Fruit fly (Drosophila melanogaster) whole organism, embryonic: Measurements from ENCODE around the gene CG42819.
A peak's percentile ranks its signal among the peaks of the same experiment; 100 is the strongest.

Experiments
- Abd-B ChIP-seq: fragments of 200-800 bp; sonication (Bioruptor generic); optimal IDR thresholded peaks from 2 replicates; lab custom pipeline; 2018; ENCODE audit warnings: missing biosample characterization, mild to moderate bottlenecking, missing genetic modification characterization, moderate library complexity
- Ada2b ChIP-seq: fragments of 200-800 bp; sonication (Bioruptor generic); IDR thresholded peaks from 2 replicates; pipeline ENCODE4 v1.3.6; 2022; ENCODE audit warnings: missing biosample characterization, missing genetic modification characterization
- CG10654 ChIP-seq: fragments of 200-800 bp; sonication (Bioruptor generic); optimal IDR thresholded peaks from 2 replicates; lab custom pipeline; 2016; ENCODE audit warnings: missing biosample characterization, missing genetic modification characterization
- CG10959 ChIP-seq: fragments of 200-800 bp; sonication (Bioruptor generic); IDR thresholded peaks from 2 replicates; pipeline ENCODE4 v1.3.6; 2022; ENCODE audit warnings: missing biosample characterization, missing genetic modification characterization
- CG11085 ChIP-seq: fragments of 200-800 bp; sonication (Bioruptor generic); IDR thresholded peaks from 2 replicates; pipeline ENCODE4 v1.3.6; 2022; ENCODE audit warnings: missing biosample characterization, missing genetic modification characterization
- CG11398 ChIP-seq: fragments of 200-800 bp; sonication (Bioruptor generic); optimal IDR thresholded peaks from 2 replicates; lab custom pipeline; 2016; ENCODE audit warnings: missing biosample characterization, missing genetic modification characterization
- CG11456 ChIP-seq: fragments of 200-800 bp; sonication (Bioruptor generic); IDR thresholded peaks from 3 replicates; pipeline ENCODE4 v1.3.6; 2022; ENCODE audit warnings: missing biosample characterization, missing genetic modification characterization
- CG13775 ChIP-seq: fragments of 200-800 bp; sonication (Bioruptor generic); optimal IDR thresholded peaks from 3 replicates; lab custom pipeline; 2017; ENCODE audit warnings: missing biosample characterization, mild to moderate bottlenecking, missing genetic modification characterization
- CG14667 ChIP-seq: fragments of 200-800 bp; sonication (Bioruptor generic); IDR thresholded peaks from 2 replicates; pipeline ENCODE4 v1.3.6; 2022; ENCODE audit warnings: missing biosample characterization, missing genetic modification characterization
- CG15514 ChIP-seq: fragments of 200-800 bp; sonication (Bioruptor generic); optimal IDR thresholded peaks from 3 replicates; lab custom pipeline; 2017; ENCODE audit warnings: missing biosample characterization, missing genetic modification characterization, mild to moderate bottlenecking, moderate library complexity, missing genetic modification reagents
- CG16779 ChIP-seq: fragments of 200-800 bp; sonication (Bioruptor generic); IDR thresholded peaks from 2 replicates; pipeline ENCODE4 v1.3.6; 2022; ENCODE audit warnings: missing biosample characterization, missing genetic modification characterization
- CG17359 ChIP-seq: fragments of 200-800 bp; sonication (Bioruptor generic); optimal IDR thresholded peaks from 3 replicates; lab custom pipeline; 2018; ENCODE audit warnings: missing biosample characterization, mild to moderate bottlenecking, missing genetic modification characterization, moderate library complexity
- CG17829 ChIP-seq: fragments of 200-800 bp; optimal IDR thresholded peaks from 2 replicates; lab custom pipeline; 2019; ENCODE audit warnings: missing biosample characterization, mild to moderate bottlenecking, missing genetic modification characterization, moderate library complexity
- CG17912 ChIP-seq: fragments of 200-800 bp; sonication (Bioruptor generic); optimal IDR thresholded peaks from 2 replicates; lab custom pipeline; 2018; ENCODE audit warnings: missing biosample characterization, mild to moderate bottlenecking, missing genetic modification characterization
- CG2120 ChIP-seq: fragments of 200-800 bp; sonication (Bioruptor generic); optimal IDR thresholded peaks from 3 replicates; lab custom pipeline; 2016; ENCODE audit warnings: missing biosample characterization, missing genetic modification characterization
- CG2712 ChIP-seq: fragments of 200-800 bp; optimal IDR thresholded peaks from 3 replicates; lab custom pipeline; 2019; ENCODE audit warnings: missing biosample characterization, mild to moderate bottlenecking, missing genetic modification characterization, moderate library complexity
- CG32767 ChIP-seq: fragments of 200-800 bp; sonication (Bioruptor generic); IDR thresholded peaks from 2 replicates; pipeline ENCODE4 v1.3.6; 2022; ENCODE audit warnings: missing biosample characterization, missing genetic modification characterization
- CG3847 ChIP-seq: fragments of 200-800 bp; sonication (Bioruptor generic); IDR thresholded peaks from 2 replicates; pipeline ENCODE4 v1.3.6; 2022; ENCODE audit warnings: missing biosample characterization, missing genetic modification characterization
- CG4282 ChIP-seq: fragments of 200-800 bp; sonication (Bioruptor generic); optimal IDR thresholded peaks from 2 replicates; lab custom pipeline; 2016; ENCODE audit warnings: missing biosample characterization, missing genetic modification characterization
- CG43689 ChIP-seq: fragments of 200-800 bp; sonication (Bioruptor generic); IDR thresholded peaks from 2 replicates; pipeline ENCODE4 v1.3.6; 2022; ENCODE audit warnings: missing biosample characterization, missing genetic modification characterization
- CG7745 ChIP-seq: fragments of 200-800 bp; sonication (Bioruptor generic); optimal IDR thresholded peaks from 2 replicates; lab custom pipeline; 2018; ENCODE audit warnings: missing biosample characterization, mild to moderate bottlenecking, missing genetic modification characterization, moderate library complexity
- CG8359 ChIP-seq: fragments of 200-800 bp; sonication (Bioruptor generic); optimal IDR thresholded peaks from 2 replicates; lab custom pipeline; 2017; ENCODE audit warnings: missing biosample characterization, mild to moderate bottlenecking, missing genetic modification characterization, borderline replicate concordance
- CG9215 ChIP-seq: fragments of 200-800 bp; sonication (Bioruptor generic); IDR thresholded peaks from 2 replicates; pipeline ENCODE4 v1.3.6; 2022; ENCODE audit warnings: missing biosample characterization, missing genetic modification characterization
- CG9609 ChIP-seq: fragments of 200-800 bp; sonication (Bioruptor generic); optimal IDR thresholded peaks from 3 replicates; lab custom pipeline; 2016; ENCODE audit warnings: missing biosample characterization, missing genetic modification characterization
- CHES-1-like ChIP-seq: fragments of 200-800 bp; sonication (Bioruptor generic); optimal IDR thresholded peaks from 2 replicates; lab custom pipeline; 2016; ENCODE audit warnings: missing biosample characterization, missing genetic modification characterization
- Deaf1 ChIP-seq: fragments of 200-800 bp; optimal IDR thresholded peaks from 3 replicates; lab custom pipeline; 2019; ENCODE audit warnings: missing biosample characterization, mild to moderate bottlenecking, missing genetic modification characterization, moderate library complexity
- Doc2 ChIP-seq: fragments of 200-800 bp; sonication (Bioruptor generic); IDR thresholded peaks from 2 replicates; pipeline ENCODE4 v1.3.6; 2022; ENCODE audit warnings: missing biosample characterization, missing genetic modification characterization
- Doc3 ChIP-seq: fragments of 200-800 bp; sonication (Bioruptor generic); IDR thresholded peaks from 3 replicates; pipeline ENCODE4 v1.3.6; 2022; ENCODE audit warnings: missing biosample characterization, missing genetic modification characterization; ENCODE audit not compliant: partially characterized antibody
- E2f2 ChIP-seq: fragments of 200-800 bp; sonication (Bioruptor generic); IDR thresholded peaks from 2 replicates; pipeline ENCODE4 v1.3.6; 2022; ENCODE audit warnings: missing biosample characterization, missing genetic modification characterization
- Gug ChIP-seq: fragments of 200-800 bp; sonication (Bioruptor generic); IDR thresholded peaks from 4 replicates; pipeline ENCODE4 v1.3.6; 2022; ENCODE audit warnings: missing biosample characterization, missing genetic modification characterization
- NK7.1 ChIP-seq: fragments of 200-800 bp; sonication (Bioruptor generic); optimal IDR thresholded peaks from 3 replicates; lab custom pipeline; 2016; ENCODE audit warnings: missing biosample characterization, missing genetic modification characterization
- Spps ChIP-seq: fragments of 200-800 bp; sonication (Bioruptor generic); optimal IDR thresholded peaks from 2 replicates; lab custom pipeline; 2018; ENCODE audit warnings: missing biosample characterization, mild to moderate bottlenecking, missing genetic modification characterization
- Ssrp ChIP-seq: fragments of 200-800 bp; sonication (Bioruptor generic); optimal IDR thresholded peaks from 2 replicates; lab custom pipeline; 2018; ENCODE audit warnings: missing biosample characterization, mild to moderate bottlenecking, missing genetic modification characterization, moderate library complexity
- amos ChIP-seq: fragments of 200-800 bp; sonication (Bioruptor generic); IDR thresholded peaks from 2 replicates; pipeline ENCODE4 v1.3.6; 2022; ENCODE audit warnings: missing biosample characterization, missing genetic modification characterization; ENCODE audit not compliant: partially characterized antibody
- ato ChIP-seq: fragments of 200-800 bp; sonication (Bioruptor generic); IDR thresholded peaks from 2 replicates; pipeline ENCODE4 v1.3.6; 2022; ENCODE audit warnings: missing biosample characterization, missing genetic modification characterization; ENCODE audit not compliant: partially characterized antibody
- dmrt11E ChIP-seq: fragments of 200-800 bp; sonication (Bioruptor generic); optimal IDR thresholded peaks from 3 replicates; lab custom pipeline; 2018; ENCODE audit warnings: missing biosample characterization, mild to moderate bottlenecking, missing genetic modification characterization, moderate library complexity
- eyg ChIP-seq: fragments of 200-800 bp; sonication (Bioruptor generic); optimal IDR thresholded peaks from 3 replicates; lab custom pipeline; 2016; ENCODE audit warnings: missing biosample characterization, missing genetic modification characterization
- fd102C ChIP-seq: fragments of 200-800 bp; sonication (Bioruptor generic); optimal IDR thresholded peaks from 2 replicates; lab custom pipeline; 2018; ENCODE audit warnings: missing biosample characterization, mild to moderate bottlenecking, missing genetic modification characterization, moderate library complexity
- fu2 ChIP-seq: fragments of 200-800 bp; sonication (Bioruptor generic); optimal IDR thresholded peaks from 2 replicates; lab custom pipeline; 2016; ENCODE audit warnings: missing biosample characterization, missing genetic modification characterization
- gcm2 ChIP-seq: fragments of 200-800 bp; sonication (Bioruptor generic); optimal IDR thresholded peaks from 2 replicates; lab custom pipeline; 2016; ENCODE audit warnings: missing biosample characterization, missing genetic modification characterization
- grn ChIP-seq: fragments of 200-800 bp; sonication (Bioruptor generic); optimal IDR thresholded peaks from 3 replicates; lab custom pipeline; 2017; ENCODE audit warnings: missing biosample characterization, missing genetic modification characterization
- hb ChIP-seq: fragments of 200-800 bp; sonication (Bioruptor generic); IDR thresholded peaks from 3 replicates; pipeline ENCODE4 v1.3.6; 2022; ENCODE audit warnings: missing biosample characterization, missing genetic modification characterization; ENCODE audit not compliant: partially characterized antibody
- inv ChIP-seq: fragments of 200-800 bp; sonication (Bioruptor generic); IDR thresholded peaks from 2 replicates; pipeline ENCODE4 v1.3.6; 2022; ENCODE audit warnings: missing biosample characterization, missing genetic modification characterization; ENCODE audit not compliant: partially characterized antibody
- pros ChIP-seq: fragments of 200-800 bp; sonication (Bioruptor generic); optimal IDR thresholded peaks from 3 replicates; lab custom pipeline; 2019; ENCODE audit warnings: missing biosample characterization, mild to moderate bottlenecking, missing genetic modification characterization, moderate library complexity
- ranshi ChIP-seq: fragments of 200-800 bp; sonication (Bioruptor generic); IDR thresholded peaks from 2 replicates; pipeline ENCODE4 v1.3.6; 2022; ENCODE audit warnings: missing biosample characterization, missing genetic modification characterization
- ro ChIP-seq: fragments of 200-800 bp; sonication (Bioruptor generic); IDR thresholded peaks from 2 replicates; pipeline ENCODE4 v1.3.6; 2022; ENCODE audit warnings: missing biosample characterization, missing genetic modification characterization
- sc ChIP-seq, 3 experiments: fragments of >200 bp in 2 of 3; fragments of 200-800 bp in 1 of 3; sonication (Bioruptor generic) in 1 of 3; optimal IDR thresholded peaks; 2 replicates in 2 of 3; 3 replicates in 1 of 3; lab custom pipeline; 2017; ENCODE audit warnings: mild to moderate bottlenecking in 1 of 3, missing biosample characterization in 1 of 3, missing genetic modification characterization in 1 of 3, missing genetic modification reagents in 1 of 3
- tin ChIP-seq: fragments of 200-800 bp; sonication (Bioruptor generic); optimal IDR thresholded peaks from 3 replicates; lab custom pipeline; 2016; ENCODE audit warnings: missing biosample characterization, missing genetic modification characterization
- z ChIP-seq: fragments of 200-800 bp; sonication (Bioruptor generic); IDR thresholded peaks from 3 replicates; pipeline ENCODE4 v1.3.6; 2022; ENCODE audit warnings: missing biosample characterization, missing genetic modification characterization
- zen2 ChIP-seq: fragments of 200-800 bp; sonication (Bioruptor generic); IDR thresholded peaks from 3 replicates; pipeline ENCODE4 v1.3.6; 2022; ENCODE audit warnings: missing biosample characterization, missing genetic modification characterization; ENCODE audit not compliant: partially characterized antibody
- zf30C ChIP-seq: fragments of 200-800 bp; sonication (Bioruptor generic); optimal IDR thresholded peaks from 3 replicates; lab custom pipeline; 2018; ENCODE audit warnings: missing biosample characterization, mild to moderate bottlenecking, missing genetic modification characterization

CG42819 gene

dm6 chr2L:8374235-8374634, 14.9 kb downstream of the CG42819 start, which contains the start of gene Wdr82 (continued):
- TF ChIP-seq Doc2 = no peak
- TF ChIP-seq CG10959 = no peak
- TF ChIP-seq fd102C (GFP tag; lab: Kevin White, UChicago) = no peak
- no peak for TF ChIP-seq CG3847
- TF ChIP-seq CG2120 (GFP tag; lab: Kevin White, UChicago) = no peak
- peak; percentile 88 for TF ChIP-seq E2f2 (GFP tag; lab: Robert Waterston, UW)
- no peak for TF ChIP-seq Spps
- no peak for TF ChIP-seq CG17359
- no peak for TF ChIP-seq hb (GFP tag; lab: Robert Waterston, UW)
- TF ChIP-seq fu2 (GFP tag; lab: Kevin White, UChicago) = no peak
- TF ChIP-seq CG14667 (GFP tag; lab: Robert Waterston, UW) = no peak
- TF ChIP-seq zf30C (GFP tag; lab: Kevin White, UChicago) = no peak
- TF ChIP-seq CG17829 = peak; percentile 31
- no peak for TF ChIP-seq CG8359 (GFP tag; lab: Kevin White, UChicago)
- peak; percentile 100 for TF ChIP-seq CG15514 (GFP tag; lab: Kevin White, UChicago)
- TF ChIP-seq zen2 = peak; percentile 84
- TF ChIP-seq CG43689 (GFP tag; lab: Robert Waterston, UW) = no peak
- no peak for TF ChIP-seq ranshi (GFP tag; lab: Robert Waterston, UW)
- TF ChIP-seq CG4282 (GFP tag; lab: Kevin White, UChicago) = no peak
- TF ChIP-seq Doc3 (GFP tag; lab: Robert Waterston, UW) = peak; percentile 37; the same call in 1 of the 3 replicates
- TF ChIP-seq amos (GFP tag; lab: Robert Waterston, UW) = peak; percentile 77
- no peak for TF ChIP-seq NK7.1 (GFP tag; lab: Kevin White, UChicago)
- TF ChIP-seq Ssrp (tag; lab: Kevin White, UChicago) = no peak
- TF ChIP-seq CG11085 (GFP tag; lab: Robert Waterston, UW) = no peak
- TF ChIP-seq CG7745 (tag; lab: Kevin White, UChicago) = no peak
- TF ChIP-seq tin = no peak
- no peak for TF ChIP-seq Deaf1 (tag; lab: Kevin White, UChicago)
- TF ChIP-seq Ada2b (GFP tag; lab: Robert Waterston, UW) = no peak
- no peak for TF ChIP-seq ro
- no peak for TF ChIP-seq CG16779 (GFP tag; lab: Robert Waterston, UW)
- TF ChIP-seq CG9215 (GFP tag; lab: Robert Waterston, UW) = no peak
- no peak for TF ChIP-seq CG13775 (GFP tag; lab: Kevin White, UChicago)
- no peak for TF ChIP-seq pros (GFP tag; lab: Kevin White, UChicago)
- no peak for TF ChIP-seq gcm2 (GFP tag; lab: Kevin White, UChicago)
- no peak for TF ChIP-seq sc (optimal IDR thresholded peaks at IDR 0.05; lab: Kevin White, UChicago)
- TF ChIP-seq sc (GFP tag; optimal IDR thresholded peaks at IDR 0.05; lab: Kevin White, UChicago) = no peak
- TF ChIP-seq CG17912 = no peak
- peak; percentile 36; the same call in 1 of the 2 replicates for TF ChIP-seq inv (GFP tag; lab: Robert Waterston, UW)
- peak; percentile 18 for TF ChIP-seq CG2712 (tag; lab: Kevin White, UChicago)
- no peak for TF ChIP-seq CHES-1-like (GFP tag; lab: Kevin White, UChicago)
- no peak for TF ChIP-seq CG11456
- TF ChIP-seq CG9609 (GFP tag; lab: Kevin White, UChicago) = no peak
- peak; percentile 83 for TF ChIP-seq ato (GFP tag; lab: Robert Waterston, UW)
- TF ChIP-seq CG11398 (GFP tag; lab: Kevin White, UChicago) = no peak
- TF ChIP-seq grn (GFP tag; lab: Kevin White, UChicago) = no peak
- no peak for TF ChIP-seq z (GFP tag; lab: Robert Waterston, UW)
- no peak for TF ChIP-seq dmrt11E (tag; lab: Kevin White, UChicago)
- TF ChIP-seq CG32767 (GFP tag; lab: Robert Waterston, UW) = no peak
- TF ChIP-seq CG10654 (GFP tag; lab: Kevin White, UChicago) = no peak
- no peak for TF ChIP-seq Gug (GFP tag; lab: Robert Waterston, UW)
- TF ChIP-seq Abd-B (GFP tag; lab: Kevin White, UChicago) = no peak
- TF ChIP-seq eyg (GFP tag; lab: Kevin White, UChicago) = no peak
